Fruit fly (Drosophila melanogaster): ENCODE measurements around the gene CG13473.

The CG13473 gene

dm6 chr3L:14756724-14757463 lies 28.3 kb downstream of the CG13473 start:
- TF ChIP-seq br (GFP tag; optimal IDR thresholded peaks at IDR 0.05) (peak; percentile 84), dmrt93B (GFP tag; optimal IDR thresholded peaks at IDR 0.05) (peak; percentile 77), usp (GFP tag; optimal IDR thresholded peaks at IDR 0.05) (no peak), rgr (GFP tag; optimal IDR thresholded peaks at IDR 0.05) (peak; percentile 93), Abd-B (GFP tag; optimal IDR thresholded peaks at IDR 0.05) (no peak), sv (GFP tag; optimal IDR thresholded peaks at IDR 0.05) (peak; percentile 85), OdsH (GFP tag; optimal IDR thresholded peaks at IDR 0.05) (peak; percentile 86), Dfd (GFP tag; optimal IDR thresholded peaks at IDR 0.05) (no peak), psq (GFP tag; optimal IDR thresholded peaks at IDR 0.05) (peak; percentile 78), Hnf4 (GFP tag; optimal IDR thresholded peaks at IDR 0.05) (peak; percentile 89), HLH106 (tag; optimal IDR thresholded peaks at IDR 0.05) (peak; percentile 87), GATAd (GFP tag; optimal IDR thresholded peaks at IDR 0.05) (no peak), ey (GFP tag; optimal IDR thresholded peaks at IDR 0.05) (peak; percentile 89), Mio (GFP tag; optimal IDR thresholded peaks at IDR 0.05) (peak; percentile 56), dsf (GFP tag; optimal IDR thresholded peaks at IDR 0.05; ENCODE audit: borderline replicate concordance) (no peak), N (GFP tag; optimal IDR thresholded peaks at IDR 0.05) (no peak), CrebA (GFP tag; optimal IDR thresholded peaks at IDR 0.05; ENCODE audit: borderline replicate concordance) (no peak), h (GFP tag; optimal IDR thresholded peaks at IDR 0.05) (peak; percentile 93), sage (GFP tag; optimal IDR thresholded peaks at IDR 0.05) (peak; percentile 84), foxo (GFP tag; optimal IDR thresholded peaks at IDR 0.05) (peak in 1 of 2 experiments; percentile 94), Dif (GFP tag; optimal IDR thresholded peaks at IDR 0.05; ENCODE audit: partially characterized antibody) (peak; percentile 97), fru (GFP tag; optimal IDR thresholded peaks at IDR 0.05) (peak; percentile 90), Vsx2 (GFP tag; optimal IDR thresholded peaks at IDR 0.05; ENCODE audit: partially characterized antibody) (peak; percentile 92), Hr83 (GFP tag; optimal IDR thresholded peaks at IDR 0.05; ENCODE audit: poor library complexity, severe bottlenecking) (peak; percentile 63), lola (GFP tag; optimal IDR thresholded peaks at IDR 0.05) (no peak), jim (GFP tag; optimal IDR thresholded peaks at IDR 0.05) (peak; percentile 65), Hr78 (GFP tag; optimal IDR thresholded peaks at IDR 0.05) (no peak), Jra (GFP tag; optimal IDR thresholded peaks at IDR 0.05) (peak; percentile 1), brk (GFP tag; optimal IDR thresholded peaks at IDR 0.05) (no peak), CG32264 (GFP tag; optimal IDR thresholded peaks at IDR 0.05) (peak; percentile 69), Rel (GFP tag; optimal IDR thresholded peaks at IDR 0.05) (no peak), Rel (tag; optimal IDR thresholded peaks at IDR 0.05) (peak; percentile 36), CG9705 (GFP tag; optimal IDR thresholded peaks at IDR 0.05) (peak; percentile 71), pan (optimal IDR thresholded peaks at IDR 0.05) (peak; percentile 17), dl (GFP tag; optimal IDR thresholded peaks at IDR 0.05; ENCODE audit: insufficient read depth in 1 of 2, partially characterized antibody in 2 of 2) (peak; percentile 82 to 95), Myc (optimal IDR thresholded peaks at IDR 0.05) (no peak), tai (GFP tag; optimal IDR thresholded peaks at IDR 0.05) (peak; percentile 68), Sp1 (GFP tag; optimal IDR thresholded peaks at IDR 0.05) (peak; percentile 85), woc (GFP tag; optimal IDR thresholded peaks at IDR 0.05) (peak; percentile 7)

dm6 chr3L:14757464-14758384 lies 29.2 kb downstream of the CG13473 start, which contains the start of gene CG42507:
Gene CG42507 (minus strand): TSS chr3L:14757962.
- TF ChIP-seq dmrt93B (GFP tag; optimal IDR thresholded peaks at IDR 0.05) (no peak), Rel (GFP tag; optimal IDR thresholded peaks at IDR 0.05) (peak; percentile 85), Rel (tag; optimal IDR thresholded peaks at IDR 0.05) (peak; percentile 45), Dif (GFP tag; optimal IDR thresholded peaks at IDR 0.05; ENCODE audit: partially characterized antibody) (peak; percentile 87), sage (GFP tag; optimal IDR thresholded peaks at IDR 0.05) (peak; percentile 48), HLH106 (tag; optimal IDR thresholded peaks at IDR 0.05) (no peak), Hnf4 (GFP tag; optimal IDR thresholded peaks at IDR 0.05) (peak; percentile 19), CG32264 (GFP tag; optimal IDR thresholded peaks at IDR 0.05) (peak; percentile 19), Vsx2 (GFP tag; optimal IDR thresholded peaks at IDR 0.05; ENCODE audit: partially characterized antibody) (peak; percentile 26), woc (GFP tag; optimal IDR thresholded peaks at IDR 0.05) (no peak), dl (GFP tag; optimal IDR thresholded peaks at IDR 0.05; ENCODE audit: insufficient read depth in 1 of 2, partially characterized antibody in 2 of 2) (peak; percentile 33 to 77), Abd-B (GFP tag; optimal IDR thresholded peaks at IDR 0.05) (no peak), rgr (GFP tag; optimal IDR thresholded peaks at IDR 0.05) (no peak), Hr83 (GFP tag; optimal IDR thresholded peaks at IDR 0.05; ENCODE audit: poor library complexity, severe bottlenecking) (peak; percentile 71), br (GFP tag; optimal IDR thresholded peaks at IDR 0.05) (peak; percentile 55), CrebA (GFP tag; optimal IDR thresholded peaks at IDR 0.05; ENCODE audit: borderline replicate concordance) (peak; percentile 96), foxo (GFP tag; optimal IDR thresholded peaks at IDR 0.05) (peak in 1 of 2 experiments; percentile 61), brk (GFP tag; optimal IDR thresholded peaks at IDR 0.05) (peak; percentile 63), fru (GFP tag; optimal IDR thresholded peaks at IDR 0.05) (peak; percentile 2)

Data from whole organism, wandering third instar larva.